In genomic region chrX:1527338-1527737, ce11 we compare ENCODE assay signal across 3 worm cellular contexts.
TF ChIP-seq lines count a peak whose summit lies in the region.

No protein-coding gene starts in this region.

TF ChIP-seq in whole organism, L1 larva, 84 proteins besides CTCF, POLR2A, EP300 and RAD21 (continued from another document):
- TF ChIP-seq lsy-2 (tag; optimal IDR thresholded peaks at IDR 0.05; lab: Kevin White, UChicago), result peak in 1 of 2 experiments; percentile 35
- TF ChIP-seq aha-1 (tag; optimal IDR thresholded peaks at IDR 0.05; lab: Kevin White, UChicago), result no peak
- 0 out of 2 replicates have a peak, but pooled peaks have one; percentile 8 for TF ChIP-seq mab-9 (GFP tag; IDR thresholded peaks at IDR 0.05; lab: Robert Waterston, UW)
- no peak for TF ChIP-seq efl-3 (GFP tag; optimal IDR thresholded peaks at IDR 0.05; lab: Kevin White, UChicago)
- TF ChIP-seq C16A3.4 (tag; optimal IDR thresholded peaks at IDR 0.05; lab: Kevin White, UChicago), result peak; percentile 16
- peak; percentile 24 for TF ChIP-seq rnt-1 (tag; optimal IDR thresholded peaks at IDR 0.05; lab: Kevin White, UChicago)
- no peak for TF ChIP-seq fkh-10 (GFP tag; optimal IDR thresholded peaks at IDR 0.05; lab: Kevin White, UChicago)
- TF ChIP-seq tlp-1 (tag; optimal IDR thresholded peaks at IDR 0.05; lab: Kevin White, UChicago), result no peak
- no peak for TF ChIP-seq efl-1 (optimal IDR thresholded peaks at IDR 0.05; lab: Kevin White, UChicago)
- peak in 1 of 2 experiments; percentile 76 for TF ChIP-seq efl-1 (GFP tag; optimal IDR thresholded peaks at IDR 0.05 in 1 of 2; lab: Kevin White, UChicago)
- TF ChIP-seq ets-5 (GFP tag; IDR thresholded peaks at IDR 0.05; lab: Robert Waterston, UW), result no peak
- TF ChIP-seq fkh-8 (tag; optimal IDR thresholded peaks at IDR 0.05; lab: Kevin White, UChicago), result no peak
- TF ChIP-seq ceh-82 (tag; optimal IDR thresholded peaks at IDR 0.05; lab: Kevin White, UChicago), result peak in 1 of 3 experiments; percentile 10
- TF ChIP-seq dsc-1 (tag; optimal IDR thresholded peaks at IDR 0.05; lab: Kevin White, UChicago), result no peak
- peak; percentile 53 for TF ChIP-seq nhr-90 (tag; optimal IDR thresholded peaks at IDR 0.05; lab: Kevin White, UChicago; ENCODE audit: poor library complexity)
- TF ChIP-seq nhr-47 (tag; optimal IDR thresholded peaks at IDR 0.05; lab: Kevin White, UChicago), result peak; percentile 35
- peak; percentile 54 for TF ChIP-seq nhr-71 (tag; optimal IDR thresholded peaks at IDR 0.05; lab: Kevin White, UChicago)
- TF ChIP-seq unc-62 (GFP tag; optimal IDR thresholded peaks at IDR 0.05; lab: Kevin White, UChicago), result no peak
- peak; percentile 81 for TF ChIP-seq snu-23 (GFP tag; optimal IDR thresholded peaks at IDR 0.05; lab: Kevin White, UChicago)
- peak in 1 of 2 experiments; percentile 48 for TF ChIP-seq mdl-1 (tag; optimal IDR thresholded peaks at IDR 0.05; lab: Kevin White, UChicago)
- peak; percentile 76 for TF ChIP-seq nhr-20 (tag; optimal IDR thresholded peaks at IDR 0.05; lab: Kevin White, UChicago)
- TF ChIP-seq lin-13 (GFP tag; optimal IDR thresholded peaks at IDR 0.05; lab: Kevin White, UChicago), result no peak
- peak; percentile 76 for TF ChIP-seq lin-14 (GFP tag; optimal IDR thresholded peaks at IDR 0.05; lab: Kevin White, UChicago)
- TF ChIP-seq skn-1 (tag; optimal IDR thresholded peaks at IDR 0.05; lab: Kevin White, UChicago), result peak; percentile 70
- TF ChIP-seq nhr-12 (tag; optimal IDR thresholded peaks at IDR 0.05; lab: Kevin White, UChicago), result no peak
- peak in 2 of 6 experiments; percentile 38 to 56 for TF ChIP-seq elt-3 (tag; optimal IDR thresholded peaks at IDR 0.05; lab: Kevin White, UChicago)
- no peak; the same call in 1 of the 2 replicates for TF ChIP-seq nhr-19 (GFP tag; conservative IDR thresholded peaks at IDR 0.05; lab: Robert Waterston, UW)

TF ChIP-seq in whole organism, L2 larva, 48 proteins besides CTCF, POLR2A, EP300 and RAD21 (continued from another document):
- TF ChIP-seq sma-9 (GFP tag; optimal IDR thresholded peaks at IDR 0.05; lab: Kevin White, UChicago), result peak; percentile 69
- TF ChIP-seq sma-9 (tag; optimal IDR thresholded peaks at IDR 0.05; lab: Kevin White, UChicago), result no peak
- peak; percentile 51 for TF ChIP-seq nhr-129 (tag; optimal IDR thresholded peaks at IDR 0.05; lab: Kevin White, UChicago)
- TF ChIP-seq F13H6.1 (tag; optimal IDR thresholded peaks at IDR 0.05; lab: Kevin White, UChicago), result peak; percentile 47
- peak; percentile 7 for TF ChIP-seq lin-13 (GFP tag; optimal IDR thresholded peaks at IDR 0.05; lab: Kevin White, UChicago)
- no peak for TF ChIP-seq ztf-4 (tag; optimal IDR thresholded peaks at IDR 0.05; lab: Kevin White, UChicago)
- TF ChIP-seq sma-3 (GFP tag; optimal IDR thresholded peaks at IDR 0.05; lab: Kevin White, UChicago), result peak; percentile 53
- no peak for TF ChIP-seq Y55F3AM.14 (GFP tag; optimal IDR thresholded peaks at IDR 0.05; lab: Kevin White, UChicago)
- no peak for TF ChIP-seq dmd-4 (tag; optimal IDR thresholded peaks at IDR 0.05; lab: Kevin White, UChicago)
- no peak for TF ChIP-seq mab-5 (tag; optimal IDR thresholded peaks at IDR 0.05; lab: Kevin White, UChicago)
- TF ChIP-seq zag-1 (tag; optimal IDR thresholded peaks at IDR 0.05; lab: Kevin White, UChicago), result no peak
- TF ChIP-seq elt-1 (tag; optimal IDR thresholded peaks at IDR 0.05; lab: Kevin White, UChicago), result no peak
- no peak for TF ChIP-seq gmeb-1 (tag; optimal IDR thresholded peaks at IDR 0.05; lab: Kevin White, UChicago)
- no peak for TF ChIP-seq mdl-1 (tag; optimal IDR thresholded peaks at IDR 0.05; lab: Kevin White, UChicago)
- no peak for TF ChIP-seq nhr-6 (tag; optimal IDR thresholded peaks at IDR 0.05; lab: Kevin White, UChicago)
- no peak for TF ChIP-seq unc-39 (tag; optimal IDR thresholded peaks at IDR 0.05; lab: Kevin White, UChicago)
- peak; percentile 30 for TF ChIP-seq blmp-1 (tag; optimal IDR thresholded peaks at IDR 0.05; lab: Kevin White, UChicago; ENCODE audit: insufficient read depth)
- no peak for TF ChIP-seq nhr-237 (tag; optimal IDR thresholded peaks at IDR 0.05; lab: Kevin White, UChicago)
- TF ChIP-seq nhr-11 (tag; optimal IDR thresholded peaks at IDR 0.05; lab: Kevin White, UChicago), result no peak
- TF ChIP-seq nhr-23 (tag; optimal IDR thresholded peaks at IDR 0.05; lab: Kevin White, UChicago), result no peak
- peak; percentile 35 for TF ChIP-seq fos-1 (tag; optimal IDR thresholded peaks at IDR 0.05; lab: Kevin White, UChicago)
- TF ChIP-seq nhr-25 (tag; optimal IDR thresholded peaks at IDR 0.05; lab: Kevin White, UChicago), result peak; percentile 83
- TF ChIP-seq lsy-2 (tag; optimal IDR thresholded peaks at IDR 0.05; lab: Kevin White, UChicago), result no peak
- peak; percentile 21 for TF ChIP-seq C34F6.9 (tag; optimal IDR thresholded peaks at IDR 0.05; lab: Kevin White, UChicago)
- TF ChIP-seq ama-1 (optimal IDR thresholded peaks at IDR 0.05; lab: Kevin White, UChicago), result no peak
- TF ChIP-seq nhr-77 (tag; optimal IDR thresholded peaks at IDR 0.05; lab: Kevin White, UChicago), result no peak
- no peak for TF ChIP-seq alr-1 (tag; optimal IDR thresholded peaks at IDR 0.05; lab: Kevin White, UChicago)
- no peak for TF ChIP-seq ceh-82 (tag; optimal IDR thresholded peaks at IDR 0.05; lab: Kevin White, UChicago)
- peak; percentile 31 for TF ChIP-seq sem-4 (tag; optimal IDR thresholded peaks at IDR 0.05; lab: Kevin White, UChicago)
- TF ChIP-seq nhr-10 (tag; optimal IDR thresholded peaks at IDR 0.05; lab: Kevin White, UChicago), result no peak
- TF ChIP-seq skn-1 (tag; optimal IDR thresholded peaks at IDR 0.05; lab: Kevin White, UChicago), result no peak
- TF ChIP-seq ZK546.5 (tag; optimal IDR thresholded peaks at IDR 0.05; lab: Kevin White, UChicago), result no peak
- no peak for TF ChIP-seq unc-55 (GFP tag; optimal IDR thresholded peaks at IDR 0.05; lab: Kevin White, UChicago)
- no peak for TF ChIP-seq aly-2 (tag; optimal IDR thresholded peaks at IDR 0.05; lab: Kevin White, UChicago)
- TF ChIP-seq mbf-1 (tag; optimal IDR thresholded peaks at IDR 0.05; lab: Kevin White, UChicago), result no peak

TF ChIP-seq in whole organism, L4 larva, 104 proteins besides CTCF, POLR2A, EP300 and RAD21 (continued from another document):
- 0 out of 2 replicates have a peak, but pooled peaks have one; percentile 22 for TF ChIP-seq hmg-1.1 (GFP tag; IDR thresholded peaks at IDR 0.05; lab: Robert Waterston, UW)
- TF ChIP-seq mep-1 (tag; optimal IDR thresholded peaks at IDR 0.05; lab: Kevin White, UChicago), result peak; percentile 7
